Fruit fly (Drosophila melanogaster): ENCODE data around the gene CG11248.

dm6 chr3L:21671839-21672238 is 8.0 kb upstream of the CG11248 start, which contains the start of gene CG11249:
- no peak for TF ChIP-seq CG11294 (GFP tag; IDR thresholded peaks at IDR 0.05)
- TF ChIP-seq Eip93F (GFP tag; optimal IDR thresholded peaks at IDR 0.05), result no peak
- TF ChIP-seq spab (GFP tag; optimal IDR thresholded peaks at IDR 0.05), result no peak
- TF ChIP-seq CG6276 (GFP tag; optimal IDR thresholded peaks at IDR 0.05), result no peak
- TF ChIP-seq Hr39 (GFP tag; optimal IDR thresholded peaks at IDR 0.05), result no peak
- TF ChIP-seq Hr4 (GFP tag; optimal IDR thresholded peaks at IDR 0.05), result no peak
- TF ChIP-seq CG9139 (GFP tag; optimal IDR thresholded peaks at IDR 0.05), result no peak
- no peak for TF ChIP-seq CG6808 (GFP tag; optimal IDR thresholded peaks at IDR 0.05)
- TF ChIP-seq Blimp-1 (GFP tag; optimal IDR thresholded peaks at IDR 0.05), result no peak
